Fruit fly (Drosophila melanogaster): ENCODE data around the gene CG7573.

CG7573 gene

DNA sequence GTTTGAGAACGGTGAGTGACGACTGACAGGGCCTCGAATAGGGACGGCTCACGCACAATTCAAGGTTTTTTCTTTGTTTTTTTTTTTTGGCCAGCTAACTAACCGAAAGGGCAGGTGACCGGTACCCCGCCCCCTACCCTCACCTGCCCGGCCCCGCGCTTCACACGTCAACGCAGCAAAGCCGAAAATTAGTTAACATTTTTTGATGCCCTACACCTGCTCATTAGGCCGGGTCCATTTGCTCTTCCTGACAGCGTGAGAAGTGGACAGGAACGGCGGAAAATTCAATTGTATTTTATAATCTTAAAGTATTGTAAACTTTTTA is 4.6 kb upstream of the CG7573 start:
- TF ChIP-seq sv (GFP tag; optimal IDR thresholded peaks at IDR 0.05) (no peak), rgr (GFP tag; optimal IDR thresholded peaks at IDR 0.05) (no peak), CrebA (GFP tag; optimal IDR thresholded peaks at IDR 0.05; ENCODE audit: borderline replicate concordance) (no peak), dmrt93B (GFP tag; optimal IDR thresholded peaks at IDR 0.05) (no peak), dsf (GFP tag; optimal IDR thresholded peaks at IDR 0.05; ENCODE audit: borderline replicate concordance) (no peak), fru (GFP tag; optimal IDR thresholded peaks at IDR 0.05) (no peak)

dm6 chr3L:11308498-11308897 is 3.0 kb upstream of the CG7573 start:
- TF ChIP-seq CG9705 (GFP tag; optimal IDR thresholded peaks at IDR 0.05) = no peak
- TF ChIP-seq brk (GFP tag; optimal IDR thresholded peaks at IDR 0.05) = no peak
- no peak for TF ChIP-seq HLH106 (tag; optimal IDR thresholded peaks at IDR 0.05)
- no peak for TF ChIP-seq jim (GFP tag; optimal IDR thresholded peaks at IDR 0.05)
- TF ChIP-seq Dfd (GFP tag; optimal IDR thresholded peaks at IDR 0.05) = no peak
- no peak for TF ChIP-seq woc (GFP tag; optimal IDR thresholded peaks at IDR 0.05)
- no peak for TF ChIP-seq usp (GFP tag; optimal IDR thresholded peaks at IDR 0.05)
- no peak for TF ChIP-seq br (GFP tag; optimal IDR thresholded peaks at IDR 0.05)
- no peak for TF ChIP-seq psq (GFP tag; optimal IDR thresholded peaks at IDR 0.05)
- no peak for TF ChIP-seq Myc (optimal IDR thresholded peaks at IDR 0.05)
- TF ChIP-seq sv (GFP tag; optimal IDR thresholded peaks at IDR 0.05) = no peak
- TF ChIP-seq h (GFP tag; optimal IDR thresholded peaks at IDR 0.05) = no peak
- TF ChIP-seq fru (GFP tag; optimal IDR thresholded peaks at IDR 0.05) = no peak

DNA sequence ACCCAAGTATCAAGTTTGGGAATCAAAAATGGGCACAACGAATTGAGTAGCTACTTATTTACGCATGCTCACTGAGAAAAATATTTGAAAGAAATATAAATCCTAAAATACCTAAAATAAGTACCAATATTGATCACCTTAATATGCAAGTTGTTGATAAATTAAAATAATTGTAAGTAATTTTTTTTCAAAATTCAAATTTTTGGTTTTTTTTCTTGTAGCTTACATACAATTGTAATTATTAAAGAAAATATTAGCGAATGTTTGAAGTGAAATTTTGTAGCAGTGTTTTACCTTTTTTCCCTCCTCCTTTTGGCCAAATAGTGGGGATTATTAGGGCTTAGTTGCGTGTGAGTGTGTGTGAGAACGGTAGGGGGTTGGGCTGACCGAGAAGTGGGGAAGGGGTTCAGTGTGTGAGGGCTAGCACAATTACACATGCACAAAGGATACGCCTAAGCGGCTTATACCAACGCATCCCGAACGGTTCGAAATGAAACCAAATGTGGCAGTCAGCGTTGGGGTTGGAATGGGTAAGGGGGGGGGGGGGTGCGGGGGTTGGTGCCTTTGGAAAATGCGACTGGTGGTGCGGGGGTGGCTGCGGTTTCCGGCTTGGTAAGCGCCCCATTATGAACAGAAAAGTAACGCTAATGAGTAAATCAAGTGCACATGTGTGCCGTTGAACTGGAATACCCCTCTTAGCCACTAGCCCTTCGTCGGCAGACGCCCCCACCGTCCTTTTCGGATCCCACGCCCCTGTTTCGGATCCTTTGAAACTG is 1.6 kb upstream of the CG7573 start:
- TF ChIP-seq Dfd (GFP tag; optimal IDR thresholded peaks at IDR 0.05) (peak; percentile 22), N (GFP tag; optimal IDR thresholded peaks at IDR 0.05) (no peak)

- TF ChIP-seq CG9705 (GFP tag; optimal IDR thresholded peaks at IDR 0.05) = no peak
- no peak for TF ChIP-seq Hr78 (GFP tag; optimal IDR thresholded peaks at IDR 0.05)
- no peak for TF ChIP-seq Rel (GFP tag; optimal IDR thresholded peaks at IDR 0.05)
- TF ChIP-seq Rel (tag; optimal IDR thresholded peaks at IDR 0.05) = no peak
- TF ChIP-seq Vsx2 (GFP tag; optimal IDR thresholded peaks at IDR 0.05; ENCODE audit: partially characterized antibody) = no peak
- no peak for TF ChIP-seq Jra (GFP tag; optimal IDR thresholded peaks at IDR 0.05)
- no peak for TF ChIP-seq pan (optimal IDR thresholded peaks at IDR 0.05)
- no peak for TF ChIP-seq fru (GFP tag; optimal IDR thresholded peaks at IDR 0.05)
- TF ChIP-seq br (GFP tag; optimal IDR thresholded peaks at IDR 0.05) = no peak
- no peak for TF ChIP-seq Hnf4 (GFP tag; optimal IDR thresholded peaks at IDR 0.05)
- no peak for TF ChIP-seq Mio (GFP tag; optimal IDR thresholded peaks at IDR 0.05)
- no peak for TF ChIP-seq lola (GFP tag; optimal IDR thresholded peaks at IDR 0.05)
Measured at dm6 chr3L:11310728-11311127, 819 bp upstream of the CG7573 start.

dm6 chr3L:11312698-11313097 is 1.2 kb downstream of the CG7573 start:
- TF ChIP-seq dmrt93B (GFP tag; optimal IDR thresholded peaks at IDR 0.05) (no peak), dsf (GFP tag; optimal IDR thresholded peaks at IDR 0.05; ENCODE audit: borderline replicate concordance) (no peak), Hr83 (GFP tag; optimal IDR thresholded peaks at IDR 0.05; ENCODE audit: poor library complexity, severe bottlenecking) (no peak), Hr78 (GFP tag; optimal IDR thresholded peaks at IDR 0.05) (no peak)

DNA sequence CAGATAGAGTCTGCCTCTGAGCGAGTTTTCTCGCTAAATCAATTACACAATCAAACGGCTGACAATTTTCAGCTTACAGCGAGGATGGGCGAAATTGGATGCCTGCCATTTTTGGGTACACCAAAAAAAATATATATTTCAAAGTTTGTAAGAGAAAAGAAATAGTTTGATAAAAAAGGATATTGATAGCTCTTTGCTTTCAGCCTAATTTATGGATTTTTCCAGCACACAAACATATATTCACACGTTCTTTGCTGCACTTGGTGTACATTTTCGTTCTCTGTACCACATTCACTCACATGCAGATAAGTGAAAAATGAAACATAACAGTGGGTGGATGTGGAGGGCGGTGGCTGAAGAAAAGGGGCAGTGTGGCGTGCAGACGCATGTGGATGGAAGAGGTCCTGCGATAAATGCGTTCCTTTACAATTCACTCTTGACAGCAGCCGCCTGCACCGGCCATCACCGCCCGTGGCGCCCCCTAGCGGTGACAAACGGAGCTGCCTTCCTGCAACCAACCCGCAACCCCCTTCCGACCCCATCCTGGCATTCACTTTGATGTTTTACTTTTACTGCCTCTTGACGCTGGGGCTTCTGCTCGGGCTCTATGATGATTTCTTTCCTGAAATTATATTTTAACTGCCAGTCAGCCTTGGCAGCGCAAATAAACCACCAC is 3.5 kb downstream of the CG7573 start:
- TF ChIP-seq HLH106 (tag; optimal IDR thresholded peaks at IDR 0.05) = peak; percentile 22
- peak; percentile 40 for TF ChIP-seq fru (GFP tag; optimal IDR thresholded peaks at IDR 0.05)
- peak in 1 of 2 experiments; percentile 9 for TF ChIP-seq foxo (GFP tag; optimal IDR thresholded peaks at IDR 0.05)
- no peak for TF ChIP-seq Abd-B (GFP tag; optimal IDR thresholded peaks at IDR 0.05)
